Comparison of ENCODE assay signal across 4 worm cellular contexts in genomic region chrIV:8927093-8927492, ce11.
TF ChIP-seq lines count a peak whose summit lies in the region.

No protein-coding gene starts in this region.

TF ChIP-seq in whole organism, L2 larva, 48 proteins besides CTCF, POLR2A, EP300 and RAD21 (continued from another document):
- TF ChIP-seq sem-4 (tag; optimal IDR thresholded peaks at IDR 0.05; lab: Kevin White, UChicago): peak; percentile 52
- TF ChIP-seq elt-1 (tag; optimal IDR thresholded peaks at IDR 0.05; lab: Kevin White, UChicago): no peak
- TF ChIP-seq aly-2 (tag; optimal IDR thresholded peaks at IDR 0.05; lab: Kevin White, UChicago): no peak
- TF ChIP-seq lsy-2 (tag; optimal IDR thresholded peaks at IDR 0.05; lab: Kevin White, UChicago): peak in 1 of 2 experiments; percentile 23
- TF ChIP-seq Y55F3AM.14 (GFP tag; optimal IDR thresholded peaks at IDR 0.05; lab: Kevin White, UChicago): peak; percentile 71
- TF ChIP-seq F13H6.1 (tag; optimal IDR thresholded peaks at IDR 0.05; lab: Kevin White, UChicago): peak; percentile 87
- peak; percentile 42 for TF ChIP-seq ceh-16 (tag; optimal IDR thresholded peaks at IDR 0.05; lab: Kevin White, UChicago)
- TF ChIP-seq sma-3 (GFP tag; optimal IDR thresholded peaks at IDR 0.05; lab: Kevin White, UChicago): peak; percentile 81
- no peak for TF ChIP-seq blmp-1 (tag; optimal IDR thresholded peaks at IDR 0.05; lab: Kevin White, UChicago; ENCODE audit: insufficient read depth)
- no peak for TF ChIP-seq ama-1 (optimal IDR thresholded peaks at IDR 0.05; lab: Kevin White, UChicago)
- no peak for TF ChIP-seq ztf-11 (tag; optimal IDR thresholded peaks at IDR 0.05; lab: Kevin White, UChicago)
- no peak for TF ChIP-seq nhr-12 (tag; optimal IDR thresholded peaks at IDR 0.05; lab: Kevin White, UChicago)
- TF ChIP-seq ceh-82 (tag; optimal IDR thresholded peaks at IDR 0.05; lab: Kevin White, UChicago): no peak
- TF ChIP-seq nhr-6 (tag; optimal IDR thresholded peaks at IDR 0.05; lab: Kevin White, UChicago): no peak
- peak; percentile 68 for TF ChIP-seq crh-2 (tag; optimal IDR thresholded peaks at IDR 0.05; lab: Kevin White, UChicago)
- no peak for TF ChIP-seq alr-1 (tag; optimal IDR thresholded peaks at IDR 0.05; lab: Kevin White, UChicago)
- no peak for TF ChIP-seq unc-39 (tag; optimal IDR thresholded peaks at IDR 0.05; lab: Kevin White, UChicago)
- TF ChIP-seq nhr-21 (tag; optimal IDR thresholded peaks at IDR 0.05; lab: Kevin White, UChicago): peak; percentile 84
- TF ChIP-seq ztf-4 (tag; optimal IDR thresholded peaks at IDR 0.05; lab: Kevin White, UChicago): peak; percentile 29
- no peak for TF ChIP-seq unc-62 (GFP tag; optimal IDR thresholded peaks at IDR 0.05; lab: Kevin White, UChicago)
- peak; percentile 68 for TF ChIP-seq gmeb-1 (tag; optimal IDR thresholded peaks at IDR 0.05; lab: Kevin White, UChicago)
- TF ChIP-seq ZK546.5 (tag; optimal IDR thresholded peaks at IDR 0.05; lab: Kevin White, UChicago): no peak
- no peak for TF ChIP-seq mbf-1 (tag; optimal IDR thresholded peaks at IDR 0.05; lab: Kevin White, UChicago)
- TF ChIP-seq C34F6.9 (tag; optimal IDR thresholded peaks at IDR 0.05; lab: Kevin White, UChicago): peak; percentile 63
- TF ChIP-seq egl-27 (tag; optimal IDR thresholded peaks at IDR 0.05; lab: Kevin White, UChicago): peak; percentile 41

TF ChIP-seq in whole organism, L4 larva, 104 proteins besides CTCF, POLR2A, EP300 and RAD21 (continued from another document and continues in another):
- TF ChIP-seq spr-3 (GFP tag; optimal IDR thresholded peaks at IDR 0.05; lab: Kevin White, UChicago) (peak; percentile 83), nhr-25 (tag; optimal IDR thresholded peaks at IDR 0.05; lab: Kevin White, UChicago; ENCODE audit: borderline replicate concordance, insufficient read depth) (peak; percentile 79), egl-43 (GFP tag; IDR thresholded peaks at IDR 0.05; lab: Robert Waterston, UW) (peak; percentile 97), T20F7.1 (GFP tag; optimal IDR thresholded peaks at IDR 0.05; lab: Kevin White, UChicago) (peak; percentile 93), mdl-1 (tag; optimal IDR thresholded peaks at IDR 0.05; lab: Kevin White, UChicago) (peak in 1 of 2 experiments; percentile 6), daf-12 (tag; optimal IDR thresholded peaks at IDR 0.05; lab: Kevin White, UChicago) (no peak), ctbp-1 (GFP tag; IDR thresholded peaks at IDR 0.05; lab: Robert Waterston, UW) (peak; percentile 89), F49E8.2 (tag; optimal IDR thresholded peaks at IDR 0.05; lab: Kevin White, UChicago; ENCODE audit: borderline replicate concordance) (peak; percentile 70), pqm-1 (tag; optimal IDR thresholded peaks at IDR 0.05; lab: Kevin White, UChicago) (peak; percentile 25), Y48G9A.11 (GFP tag; IDR thresholded peaks at IDR 0.05; lab: Robert Waterston, UW) (peak; percentile 84), hmg-1.1 (GFP tag; IDR thresholded peaks at IDR 0.05; lab: Robert Waterston, UW) (peak; percentile 84), D1046.2 (GFP tag; IDR thresholded peaks at IDR 0.05; lab: Robert Waterston, UW) (no peak), dve-1 (tag; optimal IDR thresholded peaks at IDR 0.05; lab: Kevin White, UChicago; ENCODE audit: insufficient read depth) (peak; percentile 90), nhr-6 (tag; optimal IDR thresholded peaks at IDR 0.05; lab: Kevin White, UChicago) (peak; percentile 88), nhr-48 (tag; optimal IDR thresholded peaks at IDR 0.05; lab: Kevin White, UChicago) (peak; percentile 77), aly-2 (tag; optimal IDR thresholded peaks at IDR 0.05; lab: Kevin White, UChicago) (no peak), lin-38 (GFP tag; IDR thresholded peaks at IDR 0.05; lab: Robert Waterston, UW) (peak; percentile 85), lir-3 (tag; optimal IDR thresholded peaks at IDR 0.05; lab: Kevin White, UChicago) (peak; percentile 66), ama-1 (optimal IDR thresholded peaks at IDR 0.05; lab: Kevin White, UChicago) (peak; percentile 41), mdt-29 (GFP tag; IDR thresholded peaks at IDR 0.05; lab: Robert Waterston, UW) (0 out of 2 replicates have a peak, but pooled peaks have one; percentile 41), unc-62 (GFP tag; optimal IDR thresholded peaks at IDR 0.05 in 1 of 2; lab: Kevin White, UChicago) (peak in 1 of 2 experiments; percentile 98), unc-62 (tag; optimal IDR thresholded peaks at IDR 0.05; lab: Kevin White, UChicago) (no peak), sdz-12 (GFP tag; optimal IDR thresholded peaks at IDR 0.05; lab: Kevin White, UChicago) (peak; percentile 88), unc-39 (tag; optimal IDR thresholded peaks at IDR 0.05; lab: Kevin White, UChicago) (no peak), zip-2 (tag; optimal IDR thresholded peaks at IDR 0.05; lab: Kevin White, UChicago) (peak; percentile 37), duxl-1 (tag; optimal IDR thresholded peaks at IDR 0.05; lab: Kevin White, UChicago; ENCODE audit: poor library complexity) (peak; percentile 82), F37D6.2 (tag; optimal IDR thresholded peaks at IDR 0.05; lab: Kevin White, UChicago) (peak; percentile 59), arid-1 (GFP tag; conservative IDR thresholded peaks at IDR 0.05; lab: Robert Waterston, UW) (peak; percentile 92), tra-1 (GFP tag; IDR thresholded peaks at IDR 0.05; lab: Robert Waterston, UW) (peak; percentile 80), mxl-3 (GFP tag; optimal IDR thresholded peaks at IDR 0.05; lab: Kevin White, UChicago) (peak; percentile 88), hlh-11 (tag; optimal IDR thresholded peaks at IDR 0.05; lab: Kevin White, UChicago) (peak; percentile 85), nhr-76 (tag; optimal IDR thresholded peaks at IDR 0.05; lab: Kevin White, UChicago) (no peak), lin-13 (GFP tag; optimal IDR thresholded peaks at IDR 0.05; lab: Kevin White, UChicago) (peak; percentile 74), egl-27 (tag; optimal IDR thresholded peaks at IDR 0.05; lab: Kevin White, UChicago) (peak; percentile 51), Y75B8A.6 (GFP tag; IDR thresholded peaks at IDR 0.05; lab: Robert Waterston, UW) (0 out of 2 replicates have a peak, but pooled peaks have one; percentile 66)

TF ChIP-seq in whole organism, late embryonic, 69 proteins besides CTCF, POLR2A, EP300 and RAD21 (continued from another document and continues in another):
- no peak for TF ChIP-seq elt-4 (tag; optimal IDR thresholded peaks at IDR 0.05; lab: Kevin White, UChicago)
- peak; percentile 95 for TF ChIP-seq F13H6.1 (tag; optimal IDR thresholded peaks at IDR 0.05; lab: Kevin White, UChicago)
- TF ChIP-seq rnt-1 (tag; optimal IDR thresholded peaks at IDR 0.05; lab: Kevin White, UChicago): peak; percentile 86
- peak; percentile 97 for TF ChIP-seq ceh-6 (GFP tag; optimal IDR thresholded peaks at IDR 0.05; lab: Kevin White, UChicago)
- TF ChIP-seq nhr-232 (tag; optimal IDR thresholded peaks at IDR 0.05; lab: Kevin White, UChicago): peak; percentile 94
- peak; percentile 94 for TF ChIP-seq ceh-34 (tag; optimal IDR thresholded peaks at IDR 0.05; lab: Kevin White, UChicago)
- no peak for TF ChIP-seq pax-1 (tag; optimal IDR thresholded peaks at IDR 0.05; lab: Kevin White, UChicago)
- peak; percentile 87 for TF ChIP-seq fax-1 (tag; optimal IDR thresholded peaks at IDR 0.05; lab: Kevin White, UChicago)
- TF ChIP-seq unc-86 (tag; optimal IDR thresholded peaks at IDR 0.05; lab: Kevin White, UChicago): peak; percentile 97
- TF ChIP-seq ceh-2 (tag; optimal IDR thresholded peaks at IDR 0.05; lab: Kevin White, UChicago): peak; percentile 95
- peak; percentile 80 for TF ChIP-seq lim-6 (tag; optimal IDR thresholded peaks at IDR 0.05; lab: Kevin White, UChicago)
- TF ChIP-seq fkh-6 (tag; optimal IDR thresholded peaks at IDR 0.05; lab: Kevin White, UChicago): peak; percentile 90
- TF ChIP-seq hlh-30 (tag; optimal IDR thresholded peaks at IDR 0.05; lab: Kevin White, UChicago; ENCODE audit: insufficient read depth): peak; percentile 94
- TF ChIP-seq odd-2 (tag; optimal IDR thresholded peaks at IDR 0.05; lab: Kevin White, UChicago): peak; percentile 62
- peak; percentile 95 for TF ChIP-seq ahr-1 (tag; optimal IDR thresholded peaks at IDR 0.05; lab: Kevin White, UChicago)
- TF ChIP-seq sox-4 (tag; optimal IDR thresholded peaks at IDR 0.05; lab: Kevin White, UChicago): peak; percentile 98
- no peak for TF ChIP-seq ama-1 (optimal IDR thresholded peaks at IDR 0.05; lab: Kevin White, UChicago)
- TF ChIP-seq ztf-16 (tag; optimal IDR thresholded peaks at IDR 0.05; lab: Kevin White, UChicago): peak; percentile 96
- TF ChIP-seq pros-1 (tag; optimal IDR thresholded peaks at IDR 0.05; lab: Kevin White, UChicago): peak; percentile 29
- peak; percentile 77 for TF ChIP-seq ceh-30 (tag; optimal IDR thresholded peaks at IDR 0.05; lab: Kevin White, UChicago)
- TF ChIP-seq nhr-11 (tag; optimal IDR thresholded peaks at IDR 0.05; lab: Kevin White, UChicago): no peak
- TF ChIP-seq pqm-1 (tag; optimal IDR thresholded peaks at IDR 0.05; lab: Kevin White, UChicago): peak; percentile 93
- peak; percentile 81 for TF ChIP-seq K09A11.1 (tag; optimal IDR thresholded peaks at IDR 0.05; lab: Kevin White, UChicago; ENCODE audit: insufficient read depth)
- TF ChIP-seq unc-42 (tag; optimal IDR thresholded peaks at IDR 0.05; lab: Kevin White, UChicago): peak; percentile 33
- TF ChIP-seq C38D4.7 (GFP tag; optimal IDR thresholded peaks at IDR 0.05; lab: Kevin White, UChicago): peak; percentile 96
- TF ChIP-seq zip-5 (tag; optimal IDR thresholded peaks at IDR 0.05; lab: Kevin White, UChicago): peak; percentile 45
- TF ChIP-seq ceh-18 (tag; optimal IDR thresholded peaks at IDR 0.05; lab: Kevin White, UChicago): peak; percentile 92
- peak; percentile 90 for TF ChIP-seq pha-2 (tag; optimal IDR thresholded peaks at IDR 0.05; lab: Kevin White, UChicago)
- peak; percentile 96 for TF ChIP-seq dmd-4 (tag; optimal IDR thresholded peaks at IDR 0.05; lab: Kevin White, UChicago; ENCODE audit: borderline replicate concordance)
- TF ChIP-seq ceh-14 (tag; optimal IDR thresholded peaks at IDR 0.05; lab: Kevin White, UChicago): peak; percentile 93
- TF ChIP-seq K02D7.2 (tag; optimal IDR thresholded peaks at IDR 0.05; lab: Kevin White, UChicago): peak; percentile 94
- TF ChIP-seq ceh-24 (tag; optimal IDR thresholded peaks at IDR 0.05; lab: Kevin White, UChicago): peak; percentile 91
- peak; percentile 94 for TF ChIP-seq ttx-3 (tag; optimal IDR thresholded peaks at IDR 0.05; lab: Kevin White, UChicago)
- peak; percentile 71 for TF ChIP-seq ceh-9 (tag; optimal IDR thresholded peaks at IDR 0.05; lab: Kevin White, UChicago)
- TF ChIP-seq ceh-48 (tag; optimal IDR thresholded peaks at IDR 0.05; lab: Kevin White, UChicago): peak; percentile 94
- peak; percentile 97 for TF ChIP-seq T23F11.4 (GFP tag; optimal IDR thresholded peaks at IDR 0.05; lab: Kevin White, UChicago)
- TF ChIP-seq fkh-10 (GFP tag; optimal IDR thresholded peaks at IDR 0.05; lab: Kevin White, UChicago): peak; percentile 40
- peak; percentile 90 for TF ChIP-seq madf-2 (tag; optimal IDR thresholded peaks at IDR 0.05; lab: Kevin White, UChicago)
- TF ChIP-seq ceh-22 (tag; optimal IDR thresholded peaks at IDR 0.05; lab: Kevin White, UChicago): no peak

TF ChIP-seq in whole organism, mixed stage, embryonic, 35 proteins besides CTCF, POLR2A, EP300 and RAD21 (continued from another document):
- TF ChIP-seq mep-1 (tag; optimal IDR thresholded peaks at IDR 0.05; lab: Kevin White, UChicago) (peak; percentile 58), nhr-237 (tag; optimal IDR thresholded peaks at IDR 0.05; lab: Kevin White, UChicago) (peak; percentile 57), drap-1 (GFP tag; optimal IDR thresholded peaks at IDR 0.05; lab: Kevin White, UChicago) (peak; percentile 97), hlh-1 (tag; optimal IDR thresholded peaks at IDR 0.05; lab: Kevin White, UChicago) (peak; percentile 74), blmp-1 (tag; optimal IDR thresholded peaks at IDR 0.05; lab: Kevin White, UChicago) (no peak), unc-62 (GFP tag; optimal IDR thresholded peaks at IDR 0.05; lab: Kevin White, UChicago) (peak; percentile 84)
TF ChIP-seq in whole organism, mixed stage, embryonic: peak in this region for 28.
